Fruit fly (Drosophila melanogaster): ENCODE data around the gene CG7376.
"Not testable (repeated sequence)": the region's sequence is repeated elsewhere in the genome, so short reads cannot be mapped to it uniquely, and the experiment has no call there.

Gene CG7376

dm6 chr3L:6143188-6143755 lies 30.8 kb upstream of the CG7376 start, which contains the start of gene Lcp65Ad:
Gene Lcp65Ad, plus strand, starts transcription at chr3L:6143395.
- TF ChIP-seq CG4318 (GFP tag; optimal IDR thresholded peaks at IDR 0.05) = no peak
- TF ChIP-seq Lpt (GFP tag; optimal IDR thresholded peaks at IDR 0.05) = no peak
- TF ChIP-seq fd85E (GFP tag; optimal IDR thresholded peaks at IDR 0.05) = no peak
- TF ChIP-seq CG10631 (GFP tag; optimal IDR thresholded peaks at IDR 0.05) = no peak
- peak; percentile 31 to 63 for TF ChIP-seq ss (GFP tag; optimal IDR thresholded peaks at IDR 0.05)
- peak; percentile 14 for TF ChIP-seq CG6808 (GFP tag; optimal IDR thresholded peaks at IDR 0.05)
- no peak for TF ChIP-seq vri (GFP tag; optimal IDR thresholded peaks at IDR 0.05)
- TF ChIP-seq CG6163 (GFP tag; IDR thresholded peaks at IDR 0.05) = no peak
- no peak for TF ChIP-seq Met (GFP tag; optimal IDR thresholded peaks at IDR 0.05)
- no peak for TF ChIP-seq CG11294 (GFP tag; IDR thresholded peaks at IDR 0.05)
- TF ChIP-seq pdm3 (GFP tag; optimal IDR thresholded peaks at IDR 0.05) = no peak
- TF ChIP-seq achi (GFP tag; optimal IDR thresholded peaks at IDR 0.05) = no peak
- TF ChIP-seq Blimp-1 (GFP tag; optimal IDR thresholded peaks at IDR 0.05) = peak; percentile 84
- TF ChIP-seq Eip75B (GFP tag; optimal IDR thresholded peaks at IDR 0.05) = no peak
- no peak for TF ChIP-seq Sox14 (GFP tag; optimal IDR thresholded peaks at IDR 0.05)
- peak; percentile 58 for TF ChIP-seq Eip78C (GFP tag)
- no peak for TF ChIP-seq Hr39 (GFP tag; optimal IDR thresholded peaks at IDR 0.05)

dm6 chr3L:6144769-6145220 lies 29.3 kb upstream of the CG7376 start, which contains the start of gene Lcp65Ac:
Gene Lcp65Ac, plus strand, starts transcription at chr3L:6144819.
- TF ChIP-seq CG6792 (GFP tag; optimal IDR thresholded peaks at IDR 0.05) = no peak
- no peak for TF ChIP-seq CG7368 (GFP tag; optimal IDR thresholded peaks at IDR 0.05)
- no peak for TF ChIP-seq CG6808 (GFP tag; optimal IDR thresholded peaks at IDR 0.05)
- no peak for TF ChIP-seq cyc (GFP tag; optimal IDR thresholded peaks at IDR 0.05)
- TF ChIP-seq Eip75B (GFP tag; optimal IDR thresholded peaks at IDR 0.05) = no peak
- no peak for TF ChIP-seq CG3919 (GFP tag; optimal IDR thresholded peaks at IDR 0.05)
- TF ChIP-seq CG6163 (GFP tag; IDR thresholded peaks at IDR 0.05) = no peak
- no peak for TF ChIP-seq vri (GFP tag; optimal IDR thresholded peaks at IDR 0.05)
- no peak for TF ChIP-seq Blimp-1 (GFP tag; optimal IDR thresholded peaks at IDR 0.05)
- no peak for TF ChIP-seq CG4318 (GFP tag; optimal IDR thresholded peaks at IDR 0.05)
- TF ChIP-seq CG1621 (tag; optimal IDR thresholded peaks at IDR 0.05) = no peak
- no peak for TF ChIP-seq dsx (GFP tag; optimal IDR thresholded peaks at IDR 0.05; ENCODE audit: poor library complexity, severe bottlenecking)
- no peak for TF ChIP-seq CG10631 (GFP tag; optimal IDR thresholded peaks at IDR 0.05)
- TF ChIP-seq Eip93F (GFP tag; optimal IDR thresholded peaks at IDR 0.05) = no peak
- TF ChIP-seq lz (GFP tag; optimal IDR thresholded peaks at IDR 0.05) = no peak
- TF ChIP-seq achi (GFP tag; optimal IDR thresholded peaks at IDR 0.05) = no peak
- no peak for TF ChIP-seq CG11762 (GFP tag; optimal IDR thresholded peaks at IDR 0.05; ENCODE audit: insufficient read depth)

- TF ChIP-seq net, CG3919, Hr4 (GFP tag; optimal IDR thresholded peaks at IDR 0.05): not testable (repeated sequence)
These were observed 27.7 kb upstream of the CG7376 start, which contains the start of gene Lcp65Ab2 for dm6 chr3L:6146374-6146773. Gene Lcp65Ab2, plus strand, starts transcription at chr3L:6146674.

dm6 chr3L:6147887-6148286 lies 26.2 kb upstream of the CG7376 start, which contains the start of gene Cpr65Ax1:
Gene Cpr65Ax1, minus strand, starts transcription at chr3L:6147987.
- not testable (repeated sequence) for TF ChIP-seq salr, net, CG6792 (GFP tag; optimal IDR thresholded peaks at IDR 0.05)

- TF ChIP-seq achi (GFP tag; optimal IDR thresholded peaks at IDR 0.05); CG1621 (tag; optimal IDR thresholded peaks at IDR 0.05); cyc (GFP tag; optimal IDR thresholded peaks at IDR 0.05): not testable (repeated sequence)
These were observed 24.8 kb upstream of the CG7376 start, which contains the start of gene Lcp65Ab1 for dm6 chr3L:6149248-6149647. Gene Lcp65Ab1, plus strand, starts transcription at chr3L:6149548.

Measured in whole organism, prepupa.